Worm (Caenorhabditis elegans): ENCODE results near the gene srbc-2.

ce11 chrV:3346434-3347019 lies 30.3 kb downstream of the srbc-2 start, which contains the start of gene fbxa-65:
- no peak for TF ChIP-seq klf-2 (GFP tag; conservative IDR thresholded peaks at IDR 0.05)
- TF ChIP-seq ref-1 (GFP tag; conservative IDR thresholded peaks at IDR 0.05), result no peak
- TF ChIP-seq tab-1 (GFP tag; IDR thresholded peaks at IDR 0.05), result no peak
- no peak for TF ChIP-seq flt-1 (GFP tag; IDR thresholded peaks at IDR 0.05)
- no peak for TF ChIP-seq ztf-29 (GFP tag; IDR thresholded peaks at IDR 0.05)
- TF ChIP-seq T22C8.4 (GFP tag; IDR thresholded peaks at IDR 0.05), result no peak
- no peak for TF ChIP-seq cog-1 (tag; optimal IDR thresholded peaks at IDR 0.05)
- no peak for TF ChIP-seq med-1 (GFP tag; optimal IDR thresholded peaks at IDR 0.05; ENCODE audit: insufficient read depth)
- no peak for TF ChIP-seq ztf-23 (GFP tag; IDR thresholded peaks at IDR 0.05)
